Worm (Caenorhabditis elegans): ENCODE measurements around the gene dsh-1.

DNA sequence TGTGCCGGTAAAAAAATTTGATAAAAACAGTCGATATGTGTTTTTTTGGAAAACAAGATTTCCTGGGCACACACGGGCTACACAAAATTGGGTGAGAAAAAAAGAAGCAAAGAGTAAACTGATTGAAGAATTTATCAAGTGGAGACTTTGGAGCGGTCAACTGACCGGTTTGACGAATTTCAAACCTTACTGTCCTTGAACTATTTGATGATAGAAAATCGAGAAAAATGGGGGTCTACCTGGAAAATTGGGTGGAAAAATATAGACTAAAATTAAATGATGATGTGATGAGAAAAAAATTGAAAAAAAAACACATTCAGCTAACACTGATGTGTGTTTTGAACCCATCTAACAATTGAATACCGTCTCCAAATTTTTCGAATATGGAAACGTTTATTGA lies 14.4 kb downstream of the dsh-1 start, which contains the start of gene C34F11.8:
- TF ChIP-seq hlh-26 (GFP tag; conservative IDR thresholded peaks at IDR 0.05) (no peak), egl-18 (GFP tag; IDR thresholded peaks at IDR 0.05) (no peak), bed-2 (GFP tag; IDR thresholded peaks at IDR 0.05) (no peak), ztf-28 (GFP tag; IDR thresholded peaks at IDR 0.05) (no peak), F39B2.1 (GFP tag; IDR thresholded peaks at IDR 0.05) (no peak), let-607 (tag; optimal IDR thresholded peaks at IDR 0.05) (no peak)

All from whole organism, young adult.